Fruit fly (Drosophila melanogaster): ENCODE measurements around the gene CG13738.
A peak's percentile ranks its signal among the peaks of the same experiment; 100 is the strongest.

The CG13738 gene

dm6 chr3L:13993742-13994719, 20.8 kb upstream of the CG13738 start, which contains the start of gene CtsK1 (continued):
- TF ChIP-seq CG9215 (GFP tag; IDR thresholded peaks at IDR 0.05) (no peak), CG14667 (GFP tag; IDR thresholded peaks at IDR 0.05) (no peak), PHDP (tag; optimal IDR thresholded peaks at IDR 0.05) (peak; percentile 32), tx (GFP tag; optimal IDR thresholded peaks at IDR 0.05) (no peak), CG10147 (GFP tag; optimal IDR thresholded peaks at IDR 0.05) (peak; percentile 44), CG33213 (GFP tag; optimal IDR thresholded peaks at IDR 0.05) (no peak), crc (GFP tag; optimal IDR thresholded peaks at IDR 0.05) (no peak), CG4360 (GFP tag; IDR thresholded peaks at IDR 0.05) (no peak), otp (GFP tag; IDR thresholded peaks at IDR 0.05) (no peak), CG10565 (GFP tag; optimal IDR thresholded peaks at IDR 0.05) (no peak), unpg (GFP tag; optimal IDR thresholded peaks at IDR 0.05) (peak; percentile 22), rib (GFP tag; IDR thresholded peaks at IDR 0.05) (no peak), ase (GFP tag; IDR thresholded peaks at IDR 0.05) (no peak), CG15479 (GFP tag; optimal IDR thresholded peaks at IDR 0.05) (no peak), CG17361 (GFP tag; IDR thresholded peaks at IDR 0.05) (peak; percentile 62; the same call in 2 of the 3 replicates), HLH3B (GFP tag; IDR thresholded peaks at IDR 0.05) (0 out of 2 replicates have a peak, but pooled peaks have one; percentile 34), CG34422 (GFP tag; IDR thresholded peaks at IDR 0.05) (0 out of 3 replicates have a peak, but pooled peaks have one; percentile 54), CG4617 (GFP tag; optimal IDR thresholded peaks at IDR 0.05; ENCODE audit: borderline replicate concordance) (no peak), ham (GFP tag; IDR thresholded peaks at IDR 0.05) (no peak), CG12299 (tag; optimal IDR thresholded peaks at IDR 0.05) (no peak), Dek (tag; optimal IDR thresholded peaks at IDR 0.05) (no peak), CG10321 (GFP tag; IDR thresholded peaks at IDR 0.05) (no peak), Fer2 (tag; optimal IDR thresholded peaks at IDR 0.05) (no peak), tio (GFP tag; optimal IDR thresholded peaks at IDR 0.05) (no peak), salm (tag; optimal IDR thresholded peaks at IDR 0.05) (no peak), sr (GFP tag; IDR thresholded peaks at IDR 0.05) (no peak), bbx (GFP tag; IDR thresholded peaks at IDR 0.05; ENCODE audit: partially characterized antibody) (peak; percentile 10; the same call in 1 of the 2 replicates), Vsx1 (GFP tag; optimal IDR thresholded peaks at IDR 0.05) (no peak), dmrt11E (tag; optimal IDR thresholded peaks at IDR 0.05) (no peak), trem (tag; optimal IDR thresholded peaks at IDR 0.05) (no peak), CG6854 (GFP tag; optimal IDR thresholded peaks at IDR 0.05) (no peak), Bdp1 (GFP tag; optimal IDR thresholded peaks at IDR 0.05) (no peak), CG10543 (GFP tag; optimal IDR thresholded peaks at IDR 0.05) (no peak), CrebB (tag; optimal IDR thresholded peaks at IDR 0.05) (no peak), CG11398 (GFP tag; optimal IDR thresholded peaks at IDR 0.05) (no peak), CG1602 (GFP tag; optimal IDR thresholded peaks at IDR 0.05) (no peak), jumu (GFP tag; optimal IDR thresholded peaks at IDR 0.05) (no peak), cato (GFP tag; optimal IDR thresholded peaks at IDR 0.05; ENCODE audit: borderline replicate concordance) (no peak), tup (GFP tag; optimal IDR thresholded peaks at IDR 0.05) (no peak), CG17912 (GFP tag; optimal IDR thresholded peaks at IDR 0.05) (no peak), luna (GFP tag; optimal IDR thresholded peaks at IDR 0.05) (no peak), CG7745 (tag; optimal IDR thresholded peaks at IDR 0.05) (no peak), Taf1 (GFP tag; IDR thresholded peaks at IDR 0.05) (peak; percentile 23; the same call in 1 of the 2 replicates), Camta (GFP tag; optimal IDR thresholded peaks at IDR 0.05) (no peak), Fer3 (tag; optimal IDR thresholded peaks at IDR 0.05) (peak; percentile 5), ind (GFP tag; optimal IDR thresholded peaks at IDR 0.05) (peak; percentile 2), CG7372 (GFP tag; IDR thresholded peaks at IDR 0.05) (no peak), vvl (GFP tag; IDR thresholded peaks at IDR 0.05) (peak; percentile 62), CG13123 (GFP tag; optimal IDR thresholded peaks at IDR 0.05) (no peak)

Data from whole organism, embryonic.